Fruit fly (Drosophila melanogaster): ENCODE measurements around the gene Sirt1.

DNA sequence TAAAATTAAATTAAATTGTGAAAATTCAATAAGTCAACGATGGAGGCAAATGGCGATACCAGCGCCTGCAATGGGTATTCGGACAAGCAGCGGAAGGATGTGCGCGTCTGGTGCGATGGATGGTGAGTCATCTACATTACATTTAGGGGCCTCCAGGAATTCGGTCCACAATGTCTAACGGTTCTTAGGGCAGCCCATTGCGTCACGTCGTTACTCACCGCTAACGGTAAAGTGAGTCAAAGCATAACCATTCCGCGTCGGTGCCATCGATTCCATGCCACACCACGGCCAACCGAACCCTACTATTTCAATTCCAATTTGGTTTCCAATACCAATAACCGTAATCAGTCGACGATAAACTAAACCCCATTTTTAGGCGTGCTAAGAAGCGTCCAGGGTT lies 38.8 kb downstream of the Sirt1 start:
- TF ChIP-seq tj (GFP tag; optimal IDR thresholded peaks at IDR 0.05) (no peak), pad (GFP tag; optimal IDR thresholded peaks at IDR 0.05) (no peak), CG1620 (GFP tag; optimal IDR thresholded peaks at IDR 0.05) (no peak), CG5204 (GFP tag; optimal IDR thresholded peaks at IDR 0.05) (no peak), kay (GFP tag; ENCODE audit: borderline replicate concordance) (no peak), CG14711 (tag; optimal IDR thresholded peaks at IDR 0.05) (no peak), CG11617 (GFP tag; optimal IDR thresholded peaks at IDR 0.05) (no peak), Crg-1 (GFP tag; optimal IDR thresholded peaks at IDR 0.05) (no peak), toe (GFP tag; optimal IDR thresholded peaks at IDR 0.05) (no peak), Clk (GFP tag; optimal IDR thresholded peaks at IDR 0.05) (no peak)
